Worm (Caenorhabditis elegans): ENCODE measurements around the gene srv-28.

- TF ChIP-seq lin-13 (GFP tag; optimal IDR thresholded peaks at IDR 0.05) = no peak
- TF ChIP-seq lir-3 (tag; optimal IDR thresholded peaks at IDR 0.05; ENCODE audit: poor library complexity) = no peak
- TF ChIP-seq lin-39 (tag; optimal IDR thresholded peaks at IDR 0.05) = no peak
- TF ChIP-seq ama-1 (optimal IDR thresholded peaks at IDR 0.05) = no peak
- TF ChIP-seq nhr-237 (tag; optimal IDR thresholded peaks at IDR 0.05) = no peak
- peak in 1 of 2 experiments; percentile 4 for TF ChIP-seq ztf-11 (tag; optimal IDR thresholded peaks at IDR 0.05)
- TF ChIP-seq alr-1 (tag; optimal IDR thresholded peaks at IDR 0.05; ENCODE audit: borderline replicate concordance) = no peak
These were observed 30.9 kb upstream of the srv-28 start, which contains the start of gene hil-2 for ce11 chrIV:6294081-6294480.

Measured in whole organism, L1 larva.